Worm (Caenorhabditis elegans) whole organism, L4 larva: ENCODE results near the gene btbd-10.

ENCODE experiments used
- F49E8.2 ChIP-seq: sonication (generic microtip); optimal IDR thresholded peaks from 2 replicates; lab custom pipeline; 2016; ENCODE audit warnings: missing compliant biosample characterization, mild to moderate bottlenecking, missing genetic modification characterization, borderline replicate concordance
- R02D3.7 ChIP-seq: fragments of 150-350 bp; sonication (generic microtip); optimal IDR thresholded peaks from 3 replicates; lab custom pipeline; 2014; ENCODE audit warnings: missing biosample characterization, missing genetic modification characterization
- arid-1 ChIP-seq: fragments of 200-800 bp; sonication (Bioruptor generic); conservative IDR thresholded peaks from 2 replicates; pipeline ENCODE4 v1.3.6; 2022; ENCODE audit warnings: missing genetic modification reagents, missing genetic modification characterization, missing compliant biosample characterization
- ceh-20 ChIP-seq: fragments of 200-800 bp; sonication (Bioruptor generic); IDR thresholded peaks from 2 replicates; pipeline ENCODE4 v1.3.6; 2022; ENCODE audit warnings: missing genetic modification reagents, missing genetic modification characterization, missing compliant biosample characterization
- fos-1 ChIP-seq: fragments of 150-350 bp; optimal IDR thresholded peaks from 2 replicates; lab custom pipeline; 2014; ENCODE audit warnings: missing biosample characterization, missing genetic modification characterization
- lin-39 ChIP-seq: fragments of 150-350 bp; optimal IDR thresholded peaks from 2 replicates; lab custom pipeline; 2014; ENCODE audit warnings: missing biosample characterization, missing genetic modification reagents, missing genetic modification characterization
- skn-1 ChIP-seq: fragments of 150-350 bp; optimal IDR thresholded peaks from 2 replicates; lab custom pipeline; 2014; ENCODE audit warnings: missing biosample characterization, missing genetic modification characterization
- unc-39 ChIP-seq: sonication (generic microtip); optimal IDR thresholded peaks from 2 replicates; lab custom pipeline; 2017; ENCODE audit warnings: missing biosample characterization, missing genetic modification characterization

ce11 chrII:4857873-4858364 lies 46.9 kb upstream of the btbd-10 start, which contains the start of gene F11G11.5:
- no peak for TF ChIP-seq F49E8.2
- no peak for TF ChIP-seq arid-1 (GFP tag; lab: Robert Waterston, UW)
- no peak for TF ChIP-seq fos-1 (tag; lab: Kevin White, UChicago)
- no peak for TF ChIP-seq skn-1 (tag; lab: Kevin White, UChicago)
- no peak for TF ChIP-seq ceh-20
- TF ChIP-seq lin-39 (tag; lab: Kevin White, UChicago), result no peak
- TF ChIP-seq R02D3.7, result no peak
- TF ChIP-seq unc-39 (tag; lab: Kevin White, UChicago), result no peak
